Fruit fly (Drosophila melanogaster): ENCODE measurements around the gene CG2162.
A peak's percentile ranks its signal among the peaks of the same experiment; 100 is the strongest.

The CG2162 gene

dm6 chr3L:3080084-3080994 is 45.3 kb downstream of the CG2162 start (continued):
- TF ChIP-seq ro (GFP tag; IDR thresholded peaks at IDR 0.05) (no peak), Trl (optimal IDR thresholded peaks at IDR 0.05) (no peak), Trl (GFP tag; optimal IDR thresholded peaks at IDR 0.05) (no peak), Atf3 (GFP tag; optimal IDR thresholded peaks at IDR 0.05) (peak; percentile 21), phol (tag; optimal IDR thresholded peaks at IDR 0.05) (peak; percentile 48), CG10431 (GFP tag; optimal IDR thresholded peaks at IDR 0.05) (no peak), CG34422 (GFP tag; IDR thresholded peaks at IDR 0.05) (0 out of 3 replicates have a peak, but pooled peaks have one; percentile 43), Dref (GFP tag; IDR thresholded peaks at IDR 0.05) (no peak), pfk (GFP tag; optimal IDR thresholded peaks at IDR 0.05) (no peak), CG3065 (GFP tag; optimal IDR thresholded peaks at IDR 0.05) (no peak), CG1647 (GFP tag; optimal IDR thresholded peaks at IDR 0.05) (no peak), insv (GFP tag; optimal IDR thresholded peaks at IDR 0.05) (no peak), E2f2 (GFP tag; IDR thresholded peaks at IDR 0.05) (no peak), CG17359 (tag; optimal IDR thresholded peaks at IDR 0.05) (no peak), pros (GFP tag; optimal IDR thresholded peaks at IDR 0.05) (no peak), Meics (GFP tag; optimal IDR thresholded peaks at IDR 0.05) (peak; percentile 6), Stat92E (GFP tag; optimal IDR thresholded peaks at IDR 0.05) (no peak), HLH4C (GFP tag; IDR thresholded peaks at IDR 0.05; ENCODE audit: partially characterized antibody) (no peak), Drgx (GFP tag; IDR thresholded peaks at IDR 0.05) (peak; percentile 59), Dek (tag; optimal IDR thresholded peaks at IDR 0.05) (no peak), CG2120 (GFP tag; optimal IDR thresholded peaks at IDR 0.05) (peak; percentile 28), CG13424 (tag; optimal IDR thresholded peaks at IDR 0.05) (no peak), CG4730 (GFP tag; IDR thresholded peaks at IDR 0.05) (no peak), ase (GFP tag; IDR thresholded peaks at IDR 0.05) (peak; percentile 43; the same call in 1 of the 3 replicates), CG12155 (GFP tag; optimal IDR thresholded peaks at IDR 0.05) (no peak), CG14441 (GFP tag; IDR thresholded peaks at IDR 0.05) (peak; percentile 57), CG17829 (tag; optimal IDR thresholded peaks at IDR 0.05) (no peak), psq (GFP tag; optimal IDR thresholded peaks at IDR 0.05) (no peak), cwo (GFP tag; optimal IDR thresholded peaks at IDR 0.05) (peak; percentile 75), vvl (GFP tag; IDR thresholded peaks at IDR 0.05) (peak; percentile 62; the same call in 1 of the 2 replicates), CG16813 (GFP tag; IDR thresholded peaks at IDR 0.05; ENCODE audit: partially characterized antibody) (no peak), CG9876 (GFP tag; optimal IDR thresholded peaks at IDR 0.05) (no peak), CG12391 (tag; optimal IDR thresholded peaks at IDR 0.05) (no peak), Dfd (GFP tag; optimal IDR thresholded peaks at IDR 0.05) (no peak), CTCF (GFP tag; optimal IDR thresholded peaks at IDR 0.05) (no peak), Hey (tag; optimal IDR thresholded peaks at IDR 0.05) (peak; percentile 64), YL-1 (GFP tag; optimal IDR thresholded peaks at IDR 0.05) (no peak), CG11560 (tag; IDR thresholded peaks at IDR 0.05) (0 out of 3 replicates have a peak, but pooled peaks have one; percentile 10), tgo (GFP tag; IDR thresholded peaks at IDR 0.05) (peak; percentile 59; the same call in 2 of the 3 replicates), CG14667 (GFP tag; IDR thresholded peaks at IDR 0.05) (peak; percentile 7; the same call in 1 of the 2 replicates), trh (GFP tag; optimal IDR thresholded peaks at IDR 0.05) (no peak), CG2678 (tag; optimal IDR thresholded peaks at IDR 0.05) (peak; percentile 59), CG4404 (GFP tag; IDR thresholded peaks at IDR 0.05) (no peak), slou (GFP tag; optimal IDR thresholded peaks at IDR 0.05) (no peak), CG3995 (GFP tag; optimal IDR thresholded peaks at IDR 0.05) (no peak), Dll (GFP tag; IDR thresholded peaks at IDR 0.05; ENCODE audit: partially characterized antibody) (no peak), unpg (GFP tag; optimal IDR thresholded peaks at IDR 0.05) (peak; percentile 29), dimm (GFP tag; IDR thresholded peaks at IDR 0.05) (peak; percentile 37; the same call in 1 of the 2 replicates), Ravus (GFP tag; IDR thresholded peaks at IDR 0.05) (no peak), tin (GFP tag; optimal IDR thresholded peaks at IDR 0.05) (no peak)
